Worm (Caenorhabditis elegans) whole organism, L1 larva: Measurements from ENCODE around the gene sao-1.

ENCODE experiments used
- aha-1 ChIP-seq: fragments of 150-350 bp; optimal IDR thresholded peaks from 2 replicates; lab custom pipeline; 2014; ENCODE audit warnings: missing biosample characterization, missing genetic modification characterization
- alr-1 ChIP-seq: fragments of 200-800 bp; sonication (Bioruptor generic); optimal IDR thresholded peaks from 2 replicates; lab custom pipeline; 2018; ENCODE audit warnings: borderline replicate concordance, mild to moderate bottlenecking, missing genetic modification characterization, missing compliant biosample characterization
- blmp-1 ChIP-seq: fragments of 150-350 bp; optimal IDR thresholded peaks from 2 replicates; lab custom pipeline; 2014; ENCODE audit warnings: missing biosample characterization, missing genetic modification characterization
- ces-1 ChIP-seq: fragments of 150-350 bp; optimal IDR thresholded peaks from 2 replicates; lab custom pipeline; 2014; ENCODE audit warnings: missing biosample characterization, missing genetic modification reagents, missing genetic modification characterization
- efl-1 ChIP-seq, 4 experiments: fragments of 150-350 bp; optimal IDR thresholded peaks in 3 of 4; peaks in 1 of 4; 1 replicate in 1 of 4; 2 replicates in 3 of 4; lab custom pipeline; 2014; ENCODE audit warnings: missing biosample characterization in 2 of 4, missing genetic modification characterization in 2 of 4, missing genetic modification reagents in 2 of 4
- fos-1 ChIP-seq: fragments of 150-350 bp; optimal IDR thresholded peaks from 2 replicates; lab custom pipeline; 2014; ENCODE audit warnings: missing biosample characterization, missing genetic modification characterization
- hlh-4 ChIP-seq: sonication (generic microtip); optimal IDR thresholded peaks from 2 replicates; lab custom pipeline; 2016; ENCODE audit warnings: mild to moderate bottlenecking, missing genetic modification characterization, missing compliant biosample characterization
- lin-13 ChIP-seq: fragments of 150-350 bp; optimal IDR thresholded peaks from 2 replicates; lab custom pipeline; 2014; ENCODE audit warnings: missing biosample characterization, missing genetic modification reagents, missing genetic modification characterization
- lin-39 ChIP-seq: fragments of 150-350 bp; optimal IDR thresholded peaks from 2 replicates; lab custom pipeline; 2014; ENCODE audit warnings: missing biosample characterization, missing genetic modification reagents, missing genetic modification characterization
- lsy-2 ChIP-seq, 2 experiments: fragments of 150-350 bp; optimal IDR thresholded peaks; 2 replicates each; lab custom pipeline; 2014; ENCODE audit warnings: missing biosample characterization in 2 of 2, missing genetic modification characterization in 2 of 2
- mdl-1 ChIP-seq, 2 experiments: fragments of 150-350 bp; optimal IDR thresholded peaks; 2 replicates each; lab custom pipeline; 2014 to 2017; ENCODE audit warnings: missing biosample characterization in 2 of 2, missing genetic modification characterization in 2 of 2, inconsistent platforms in 1 of 2
- mep-1 ChIP-seq: fragments of 150-350 bp; optimal IDR thresholded peaks from 2 replicates; lab custom pipeline; 2014; ENCODE audit warnings: missing biosample characterization, missing genetic modification characterization
- nhr-28 ChIP-seq: fragments of 150-350 bp; optimal IDR thresholded peaks from 2 replicates; lab custom pipeline; 2014; ENCODE audit warnings: missing biosample characterization, missing genetic modification characterization
- nhr-76 ChIP-seq: sonication (generic microtip); optimal IDR thresholded peaks from 2 replicates; lab custom pipeline; 2017; ENCODE audit warnings: missing biosample characterization, missing genetic modification characterization
- nhr-85 ChIP-seq: sonication (generic microtip); peaks from one replicate; lab custom pipeline; 2016; ENCODE audit warnings: missing genetic modification characterization, inconsistent platforms, missing compliant biosample characterization
- pax-3 ChIP-seq: fragments of 200-800 bp; sonication (Bioruptor generic); optimal IDR thresholded peaks from 2 replicates; lab custom pipeline; 2018; ENCODE audit warnings: mild to moderate bottlenecking, missing genetic modification characterization, moderate library complexity, missing compliant biosample characterization
- pqm-1 ChIP-seq: sonication (generic microtip); optimal IDR thresholded peaks from 3 replicates; lab custom pipeline; 2017; ENCODE audit warnings: missing biosample characterization, missing genetic modification characterization
- skn-1 ChIP-seq: fragments of 150-350 bp; optimal IDR thresholded peaks from 2 replicates; lab custom pipeline; 2014; ENCODE audit warnings: missing biosample characterization, missing genetic modification characterization
- swsn-7 ChIP-seq: sonication (generic microtip); optimal IDR thresholded peaks from 2 replicates; lab custom pipeline; 2016; ENCODE audit warnings: missing genetic modification characterization, missing compliant biosample characterization
- unc-30 ChIP-seq: sonication (generic microtip); optimal IDR thresholded peaks from 2 replicates; lab custom pipeline; 2017; ENCODE audit warnings: missing biosample characterization, missing genetic modification characterization
- unc-62 ChIP-seq: fragments of 150-350 bp; optimal IDR thresholded peaks from 2 replicates; lab custom pipeline; 2014; ENCODE audit warnings: missing biosample characterization, missing genetic modification reagents, missing genetic modification characterization
- zag-1 ChIP-seq: fragments of 150-350 bp; optimal IDR thresholded peaks from 2 replicates; lab custom pipeline; 2014; ENCODE audit warnings: missing biosample characterization, missing genetic modification characterization

Gene sao-1

ce11 chrV:14012002-14012554, 48.4 kb downstream of the sao-1 start, which contains the start of the genes ddx-17 and aip-1 (continued):
- peak; percentile 81 for TF ChIP-seq nhr-85 (tag; lab: Kevin White, UChicago)

DNA sequence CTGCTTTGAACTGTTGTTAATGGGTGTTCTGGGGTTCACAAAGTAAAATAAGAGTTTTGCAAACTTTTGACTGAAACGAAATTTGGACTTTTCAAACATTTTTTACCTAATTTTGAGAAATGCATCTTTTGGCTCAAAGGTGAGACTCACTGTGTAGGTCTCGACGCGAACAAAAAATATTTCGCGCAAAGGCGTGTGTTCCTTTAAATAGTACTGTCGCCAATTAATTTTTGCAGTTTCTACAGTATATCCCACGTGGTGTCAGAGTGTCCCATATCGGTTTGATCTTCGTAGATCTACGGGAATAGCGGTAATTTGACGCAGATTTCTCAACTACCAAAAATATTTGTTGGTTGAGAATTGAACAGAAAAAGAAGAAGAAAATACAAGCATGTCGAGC, 49.9 kb downstream of the sao-1 start:
- TF ChIP-seq lin-39 (no peak), swsn-7 (tag; lab: Kevin White, UChicago) (no peak), efl-1 (optimal IDR thresholded peaks at IDR 0.05; lab: Kevin White, UChicago) (no peak), efl-1 (GFP tag; optimal IDR thresholded peaks at IDR 0.05 in 1 of 2; lab: Kevin White, UChicago) (peak in 1 of 2 experiments; percentile 71), lsy-2 (tag; optimal IDR thresholded peaks at IDR 0.05; lab: Kevin White, UChicago) (no peak), mdl-1 (tag; optimal IDR thresholded peaks at IDR 0.05; lab: Kevin White, UChicago) (no peak), pqm-1 (no peak), zag-1 (tag; lab: Kevin White, UChicago) (no peak)

DNA sequence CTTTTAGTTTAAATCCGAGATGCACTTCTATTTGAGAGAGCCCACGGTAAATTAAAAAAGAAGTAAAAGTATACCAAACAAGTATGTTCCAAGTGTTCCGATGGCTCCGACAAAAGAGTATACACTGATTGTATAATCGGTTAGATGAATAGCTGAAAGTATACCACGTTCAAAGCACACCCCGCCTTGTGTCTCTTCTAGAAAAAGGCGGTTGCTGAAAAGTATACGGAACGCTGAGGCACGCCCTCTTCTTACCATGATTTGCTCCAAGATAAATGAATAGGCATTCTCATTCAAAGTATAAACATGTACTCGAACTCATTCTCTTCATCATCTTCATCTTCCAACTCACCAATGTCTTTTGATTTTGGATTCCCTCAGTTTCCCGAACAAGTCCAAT, 50.7 kb downstream of the sao-1 start, which contains the start of gene end-3:
Gene end-3, plus strand, starts transcription at position 301 of the 400 bp plus-strand sequence.
- no peak for TF ChIP-seq nhr-76 (tag; lab: Kevin White, UChicago)
- TF ChIP-seq alr-1 = no peak
- TF ChIP-seq fos-1 (tag; lab: Kevin White, UChicago) = no peak
- no peak for TF ChIP-seq nhr-28
- no peak for TF ChIP-seq ces-1 (GFP tag; lab: Kevin White, UChicago)
- TF ChIP-seq mep-1 = no peak
- no peak for TF ChIP-seq aha-1 (tag; lab: Kevin White, UChicago)
- TF ChIP-seq hlh-4 (tag; lab: Kevin White, UChicago) = no peak
- TF ChIP-seq skn-1 (tag; lab: Kevin White, UChicago) = no peak
- no peak for TF ChIP-seq unc-62
- no peak for TF ChIP-seq swsn-7 (tag; lab: Kevin White, UChicago)
- TF ChIP-seq zag-1 (tag; lab: Kevin White, UChicago) = no peak
- TF ChIP-seq pax-3 (tag; lab: Kevin White, UChicago) = no peak
- no peak for TF ChIP-seq blmp-1
- TF ChIP-seq lin-13 (GFP tag; lab: Kevin White, UChicago) = no peak
- TF ChIP-seq unc-30 (tag; lab: Kevin White, UChicago) = no peak
